Worm (Caenorhabditis elegans): ENCODE results near the gene F35B3.3.

F35B3.3 gene

ce11 chrX:17020858-17021257 is 7.6 kb downstream of the F35B3.3 start, which contains the start of gene F35B3.4:
Gene F35B3.4, minus strand, starts transcription at chrX:17020958.
- TF ChIP-seq ZK546.5 (tag; optimal IDR thresholded peaks at IDR 0.05), result no peak
- no peak for TF ChIP-seq gmeb-1 (tag; optimal IDR thresholded peaks at IDR 0.05)
- TF ChIP-seq skn-1 (tag; optimal IDR thresholded peaks at IDR 0.05), result no peak
- no peak for TF ChIP-seq nhr-11 (tag; optimal IDR thresholded peaks at IDR 0.05)
- TF ChIP-seq F13H6.1 (tag; optimal IDR thresholded peaks at IDR 0.05), result no peak
- TF ChIP-seq ztf-11 (tag; optimal IDR thresholded peaks at IDR 0.05), result no peak
- no peak for TF ChIP-seq fos-1 (tag; optimal IDR thresholded peaks at IDR 0.05)
- no peak for TF ChIP-seq nhr-12 (tag; optimal IDR thresholded peaks at IDR 0.05)
- no peak for TF ChIP-seq lin-11 (tag; optimal IDR thresholded peaks at IDR 0.05)
- TF ChIP-seq ztf-1 (GFP tag; conservative IDR thresholded peaks at IDR 0.05), result no peak
- no peak for TF ChIP-seq mdl-1 (tag; optimal IDR thresholded peaks at IDR 0.05)
- no peak for TF ChIP-seq Y55F3AM.14 (GFP tag; optimal IDR thresholded peaks at IDR 0.05)
- no peak for TF ChIP-seq unc-62 (GFP tag; optimal IDR thresholded peaks at IDR 0.05)

ce11 chrX:17030169-17030914 is 17.1 kb downstream of the F35B3.3 start, which contains the start of gene ptrn-1:
Gene ptrn-1, minus strand, starts transcription at chrX:17030219.
- TF ChIP-seq sma-3 (GFP tag; optimal IDR thresholded peaks at IDR 0.05) (no peak), zag-1 (tag; optimal IDR thresholded peaks at IDR 0.05) (peak; percentile 49), ceh-16 (tag; optimal IDR thresholded peaks at IDR 0.05) (peak; percentile 65), ztf-11 (tag; optimal IDR thresholded peaks at IDR 0.05) (no peak), lin-11 (tag; optimal IDR thresholded peaks at IDR 0.05) (peak; percentile 53), skn-1 (tag; optimal IDR thresholded peaks at IDR 0.05) (no peak), C34F6.9 (tag; optimal IDR thresholded peaks at IDR 0.05) (peak; percentile 50), sem-4 (tag; optimal IDR thresholded peaks at IDR 0.05) (no peak), lsy-2 (tag; optimal IDR thresholded peaks at IDR 0.05) (peak; percentile 20 to 46), nhr-237 (tag; optimal IDR thresholded peaks at IDR 0.05) (no peak), alr-1 (tag; optimal IDR thresholded peaks at IDR 0.05) (no peak), nhr-12 (tag; optimal IDR thresholded peaks at IDR 0.05) (no peak), blmp-1 (tag; optimal IDR thresholded peaks at IDR 0.05; ENCODE audit: insufficient read depth) (peak; percentile 85), unc-39 (tag; optimal IDR thresholded peaks at IDR 0.05) (no peak), ztf-1 (GFP tag; conservative IDR thresholded peaks at IDR 0.05) (no peak), F13H6.1 (tag; optimal IDR thresholded peaks at IDR 0.05) (peak; percentile 86), egl-27 (tag; optimal IDR thresholded peaks at IDR 0.05) (peak; percentile 39), fos-1 (tag; optimal IDR thresholded peaks at IDR 0.05) (peak; percentile 73), ama-1 (optimal IDR thresholded peaks at IDR 0.05) (no peak), R02D3.7 (tag; optimal IDR thresholded peaks at IDR 0.05) (no peak), ZK546.5 (tag; optimal IDR thresholded peaks at IDR 0.05) (no peak), lin-13 (GFP tag; optimal IDR thresholded peaks at IDR 0.05) (peak; percentile 72), peb-1 (tag; optimal IDR thresholded peaks at IDR 0.05) (no peak), nhr-129 (tag; optimal IDR thresholded peaks at IDR 0.05) (peak; percentile 85), sma-9 (GFP tag; optimal IDR thresholded peaks at IDR 0.05) (peak; percentile 66), sma-9 (tag; optimal IDR thresholded peaks at IDR 0.05) (no peak), unc-62 (GFP tag; optimal IDR thresholded peaks at IDR 0.05) (no peak), mdl-1 (tag; optimal IDR thresholded peaks at IDR 0.05) (peak in 1 of 2 experiments; percentile 1), snpc-4 (tag; optimal IDR thresholded peaks at IDR 0.05) (no peak), nhr-10 (tag; optimal IDR thresholded peaks at IDR 0.05) (no peak), nhr-77 (tag; optimal IDR thresholded peaks at IDR 0.05) (no peak), gmeb-1 (tag; optimal IDR thresholded peaks at IDR 0.05) (peak; percentile 7), elt-1 (tag; optimal IDR thresholded peaks at IDR 0.05) (no peak), lin-39 (tag; optimal IDR thresholded peaks at IDR 0.05) (no peak), nhr-23 (tag; optimal IDR thresholded peaks at IDR 0.05) (no peak), nhr-21 (tag; optimal IDR thresholded peaks at IDR 0.05) (peak; percentile 48), crh-2 (tag; optimal IDR thresholded peaks at IDR 0.05) (peak; percentile 67), nhr-11 (tag; optimal IDR thresholded peaks at IDR 0.05) (no peak), mbf-1 (tag; optimal IDR thresholded peaks at IDR 0.05) (no peak), elt-3 (tag; optimal IDR thresholded peaks at IDR 0.05) (no peak), aly-2 (tag; optimal IDR thresholded peaks at IDR 0.05) (no peak), nhr-6 (tag; optimal IDR thresholded peaks at IDR 0.05) (no peak), nhr-25 (tag; optimal IDR thresholded peaks at IDR 0.05) (peak; percentile 47), Y55F3AM.14 (GFP tag; optimal IDR thresholded peaks at IDR 0.05) (peak; percentile 82), unc-55 (GFP tag; optimal IDR thresholded peaks at IDR 0.05) (peak; percentile 76), mab-5 (tag; optimal IDR thresholded peaks at IDR 0.05) (peak; percentile 34), ztf-4 (tag; optimal IDR thresholded peaks at IDR 0.05) (peak; percentile 9), ceh-82 (tag; optimal IDR thresholded peaks at IDR 0.05) (no peak), dmd-4 (tag; optimal IDR thresholded peaks at IDR 0.05) (no peak)

Measured in whole organism, L2 larva.